Worm (Caenorhabditis elegans) whole organism, young adult: Measurements from ENCODE around the gene Y17G9A.3.

Source experiments
- B0261.1 ChIP-seq: sonication (generic microtip); optimal IDR thresholded peaks from 2 replicates; lab custom pipeline; 2016; ENCODE audit warnings: mild to moderate bottlenecking, missing genetic modification characterization, moderate library complexity, missing compliant biosample characterization
- F55B11.4 ChIP-seq: sonication (generic microtip); optimal IDR thresholded peaks from 2 replicates; lab custom pipeline; 2016; ENCODE audit warnings: missing compliant biosample characterization, missing genetic modification characterization, borderline replicate concordance; ENCODE audit not compliant: insufficient read depth
- T07F8.4 ChIP-seq: sonication (generic microtip); optimal IDR thresholded peaks from 2 replicates; lab custom pipeline; 2016; ENCODE audit warnings: mild to moderate bottlenecking, missing genetic modification characterization, moderate library complexity, missing compliant biosample characterization
- dpl-1 ChIP-seq: fragments of 150-350 bp; optimal IDR thresholded peaks from 2 replicates; lab custom pipeline; 2014; ENCODE audit warnings: missing biosample characterization, missing genetic modification reagents, missing genetic modification characterization
- hmg-1.2 ChIP-seq: fragments of 200-800 bp; sonication (Bioruptor generic); IDR thresholded peaks from 2 replicates; pipeline ENCODE4 v1.3.6; 2022; ENCODE audit warnings: missing genetic modification reagents, missing genetic modification characterization, missing compliant biosample characterization
- hrde-1 ChIP-seq: sonication (generic microtip); optimal IDR thresholded peaks from 2 replicates; lab custom pipeline; 2016; ENCODE audit warnings: missing genetic modification characterization, mild to moderate bottlenecking, missing compliant biosample characterization, moderate library complexity, missing genotype, missing genetic modification reagents, borderline replicate concordance
- nhr-120 ChIP-seq: fragments of 200-800 bp; sonication (Bioruptor generic); IDR thresholded peaks from 2 replicates; pipeline ENCODE4 v1.3.6; 2022; ENCODE audit warnings: missing genetic modification characterization, missing compliant biosample characterization
- snpc-1.3 ChIP-seq: sonication (generic microtip); optimal IDR thresholded peaks from 2 replicates; lab custom pipeline; 2017; ENCODE audit warnings: missing genetic modification characterization, mild to moderate bottlenecking, missing compliant biosample characterization, antibody characterized with exemption, moderate library complexity, missing genotype, missing genetic modification reagents; ENCODE audit not compliant: insufficient read depth

DNA sequence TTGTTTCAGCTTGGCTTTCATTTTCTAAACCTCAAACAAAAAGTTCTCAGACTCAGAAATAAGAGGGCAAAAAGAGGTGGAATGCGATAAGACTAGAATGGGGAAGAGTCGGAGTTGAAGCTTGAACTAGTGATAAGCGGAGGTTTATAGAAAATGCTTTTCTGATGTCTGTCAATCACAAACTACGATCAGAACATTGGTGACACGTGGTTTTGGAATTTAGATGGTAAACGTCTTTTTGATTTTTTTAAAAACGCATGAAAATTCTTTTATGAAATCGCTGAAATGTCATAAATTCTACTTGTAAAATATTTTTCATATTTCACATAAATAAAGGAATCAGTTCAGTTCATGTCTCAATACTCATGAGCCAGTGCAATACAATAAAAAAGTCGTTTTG lies 37.4 kb downstream of the Y17G9A.3 start, which contains the start of gene H06H21.8:
- TF ChIP-seq F55B11.4 (tag; lab: Kevin White, UChicago) (no peak), B0261.1 (tag; lab: Kevin White, UChicago) (no peak), nhr-120 (GFP tag; lab: Robert Waterston, UW) (no peak), dpl-1 (GFP tag; lab: Kevin White, UChicago) (no peak), snpc-1.3 (tag; lab: Kevin White, UChicago) (no peak), hmg-1.2 (no peak), hrde-1 (no peak), T07F8.4 (no peak)
